Worm (Caenorhabditis elegans) whole organism, L3 larva: Measurements from ENCODE around the gene fard-1.
A peak's percentile ranks its signal among the peaks of the same experiment; 100 is the strongest.

ENCODE experiments used
- elt-2 ChIP-seq: sonication (generic microtip); optimal IDR thresholded peaks from 2 replicates; lab custom pipeline; 2016; ENCODE audit warnings: missing genetic modification reagents, mild to moderate bottlenecking, missing genetic modification characterization, missing compliant biosample characterization
- nhr-11 ChIP-seq: fragments of 150-350 bp; optimal IDR thresholded peaks from 2 replicates; lab custom pipeline; 2014; ENCODE audit warnings: missing biosample characterization, missing genetic modification characterization
- nhr-67 ChIP-seq: fragments of 150-350 bp; optimal IDR thresholded peaks from 2 replicates; lab custom pipeline; 2014; ENCODE audit warnings: missing biosample characterization, missing genetic modification characterization
- snpc-4 ChIP-seq: fragments of 150-350 bp; optimal IDR thresholded peaks from 2 replicates; lab custom pipeline; 2014; ENCODE audit warnings: missing biosample characterization, missing genetic modification characterization
- tbx-2 ChIP-seq: sonication (generic microtip); optimal IDR thresholded peaks from 2 replicates; lab custom pipeline; 2016; ENCODE audit warnings: mild to moderate bottlenecking, missing genetic modification characterization, missing compliant biosample characterization
- ztf-11 ChIP-seq: fragments of 150-350 bp; optimal IDR thresholded peaks from 2 replicates; lab custom pipeline; 2014; ENCODE audit warnings: missing biosample characterization, missing genetic modification characterization
- ztf-4 ChIP-seq: fragments of 150-350 bp; optimal IDR thresholded peaks from 2 replicates; lab custom pipeline; 2014; ENCODE audit warnings: missing biosample characterization, missing genetic modification characterization

DNA sequence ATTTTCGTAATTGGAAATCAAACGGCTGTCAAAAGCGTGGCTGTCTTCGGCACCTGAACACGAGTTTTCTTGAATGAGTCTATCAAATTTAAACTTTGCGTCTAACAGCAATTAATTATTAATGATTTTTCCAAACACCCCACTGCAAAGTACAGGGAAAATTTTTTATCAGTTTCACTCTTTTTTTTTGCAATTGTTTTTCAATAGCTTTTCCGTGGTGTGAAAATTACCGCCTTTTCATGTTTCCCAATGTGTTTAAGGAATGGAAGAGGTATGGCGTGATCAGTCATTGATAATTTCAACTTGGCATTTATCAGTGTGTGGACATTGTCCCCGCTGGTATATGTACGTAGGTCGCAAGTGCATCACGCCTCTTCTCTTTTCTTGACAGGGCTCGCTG lies 1.3 kb upstream of the fard-1 start:
- TF ChIP-seq nhr-67 (tag; lab: Kevin White, UChicago) (no peak), ztf-4 (tag; lab: Kevin White, UChicago) (no peak), elt-2 (tag; lab: Kevin White, UChicago) (peak; percentile 89), tbx-2 (tag; lab: Kevin White, UChicago) (no peak), ztf-11 (tag; lab: Kevin White, UChicago) (no peak), snpc-4 (tag; lab: Kevin White, UChicago) (no peak), nhr-11 (no peak)
